Worm (Caenorhabditis elegans) whole organism, L4/young adult: ENCODE results near the gene C02B10.3.

Experiments used
- W03F9.2 ChIP-seq: fragments of 150-350 bp; optimal IDR thresholded peaks from 2 replicates; lab custom pipeline; 2014; ENCODE audit warnings: missing biosample characterization, missing genetic modification characterization
- dao-5 ChIP-seq: sonication (generic microtip); optimal IDR thresholded peaks from 2 replicates; lab custom pipeline; 2016; ENCODE audit warnings: missing genotype, missing genetic modification characterization, moderate library complexity, missing compliant biosample characterization
- him-1 ChIP-seq: sonication (generic microtip); optimal IDR thresholded peaks from 2 replicates; lab custom pipeline; 2016; ENCODE audit warnings: missing genotype, missing genetic modification reagents, missing genetic modification characterization, missing compliant biosample characterization

ce11 chrIV:5108971-5109370 is 5.9 kb upstream of the C02B10.3 start:
- TF ChIP-seq dao-5 (tag; lab: Kevin White, UChicago) (no peak), W03F9.2 (tag; lab: Kevin White, UChicago) (no peak), him-1 (tag; lab: Kevin White, UChicago) (no peak)
